Fruit fly (Drosophila melanogaster): ENCODE measurements around the gene CG9915.
A peak's percentile ranks its signal among the peaks of the same experiment; 100 is the strongest.

The CG9915 gene

dm6 chrX:16275854-16276338 is 37.0 kb downstream of the CG9915 start, which contains the start of the genes kat80 and Prosalpha4 (continued):
- TF ChIP-seq CG11504 (tag; optimal IDR thresholded peaks at IDR 0.05) (peak; percentile 55), Ets65A (GFP tag) (no peak), lilli (GFP tag; optimal IDR thresholded peaks at IDR 0.05) (peak; percentile 21), Dll (GFP tag; IDR thresholded peaks at IDR 0.05; ENCODE audit: partially characterized antibody) (peak; percentile 65), HLH3B (GFP tag; IDR thresholded peaks at IDR 0.05) (no peak), org-1 (GFP tag; optimal IDR thresholded peaks at IDR 0.05) (no peak), chinmo (GFP tag; IDR thresholded peaks at IDR 0.05; ENCODE audit: partially characterized antibody) (0 out of 4 replicates have a peak, but pooled peaks have one; percentile 37), Rfx (GFP tag; IDR thresholded peaks at IDR 0.05) (0 out of 2 replicates have a peak, but pooled peaks have one; percentile 23), ham (GFP tag; IDR thresholded peaks at IDR 0.05) (no peak), Stat92E (GFP tag; optimal IDR thresholded peaks at IDR 0.05) (no peak), CG33557 (GFP tag; optimal IDR thresholded peaks at IDR 0.05) (no peak), CG31441 (GFP tag; IDR thresholded peaks at IDR 0.05) (peak; percentile 64), CG3995 (GFP tag; optimal IDR thresholded peaks at IDR 0.05) (peak; percentile 96), unc-4 (GFP tag; IDR thresholded peaks at IDR 0.05; ENCODE audit: partially characterized antibody) (peak; percentile 69), onecut (GFP tag; IDR thresholded peaks at IDR 0.05) (0 out of 2 replicates have a peak, but pooled peaks have one; percentile 32), Rx (GFP tag; IDR thresholded peaks at IDR 0.05) (no peak), CG8944 (GFP tag; optimal IDR thresholded peaks at IDR 0.05) (no peak), zen2 (GFP tag; IDR thresholded peaks at IDR 0.05; ENCODE audit: partially characterized antibody) (no peak; the same call in 2 of the 3 replicates), lov (optimal IDR thresholded peaks at IDR 0.05) (no peak), lov (GFP tag; IDR thresholded peaks at IDR 0.05) (no peak), Mrtf (GFP tag; IDR thresholded peaks at IDR 0.05) (no peak), jumu (GFP tag; optimal IDR thresholded peaks at IDR 0.05) (no peak), bowl (GFP tag; IDR thresholded peaks at IDR 0.05) (no peak), Doc3 (GFP tag; IDR thresholded peaks at IDR 0.05; ENCODE audit: partially characterized antibody) (peak; percentile 53; the same call in 2 of the 3 replicates), cad (GFP tag; optimal IDR thresholded peaks at IDR 0.05) (no peak), unpg (GFP tag; optimal IDR thresholded peaks at IDR 0.05) (peak; percentile 32), Asciz (GFP tag; optimal IDR thresholded peaks at IDR 0.05) (no peak), CG1792 (GFP tag; optimal IDR thresholded peaks at IDR 0.05) (no peak), maf-S (GFP tag; optimal IDR thresholded peaks at IDR 0.05) (no peak), CG9609 (GFP tag; optimal IDR thresholded peaks at IDR 0.05) (no peak), Xbp1 (GFP tag; optimal IDR thresholded peaks at IDR 0.05) (peak; percentile 31), Deaf1 (tag; optimal IDR thresholded peaks at IDR 0.05) (no peak), CTCF (GFP tag; optimal IDR thresholded peaks at IDR 0.05) (no peak), pros (GFP tag; optimal IDR thresholded peaks at IDR 0.05) (no peak), E2f2 (GFP tag; IDR thresholded peaks at IDR 0.05) (peak; percentile 18; the same call in 1 of the 2 replicates), sim (GFP tag; IDR thresholded peaks at IDR 0.05) (no peak), CG2712 (tag; optimal IDR thresholded peaks at IDR 0.05) (peak; percentile 53), ro (GFP tag; IDR thresholded peaks at IDR 0.05) (no peak), CG13287 (GFP tag; IDR thresholded peaks at IDR 0.05; ENCODE audit: partially characterized antibody) (peak; percentile 79), CG3726 (GFP tag; IDR thresholded peaks at IDR 0.05) (no peak), Sin3A (optimal IDR thresholded peaks at IDR 0.05) (no peak), CG6683 (GFP tag; optimal IDR thresholded peaks at IDR 0.05) (no peak), HLH4C (GFP tag; IDR thresholded peaks at IDR 0.05; ENCODE audit: partially characterized antibody) (peak; percentile 33; the same call in 1 of the 3 replicates), Hmr (GFP tag; optimal IDR thresholded peaks at IDR 0.05) (peak; percentile 15), Lpt (GFP tag; optimal IDR thresholded peaks at IDR 0.05) (no peak), CG6654 (GFP tag; optimal IDR thresholded peaks at IDR 0.05) (no peak), CG2889 (GFP tag; IDR thresholded peaks at IDR 0.05) (no peak), ttk (GFP tag; IDR thresholded peaks at IDR 0.05) (no peak), CG16863 (GFP tag; optimal IDR thresholded peaks at IDR 0.05) (no peak), CG2129 (GFP tag; IDR thresholded peaks at IDR 0.05; ENCODE audit: partially characterized antibody) (peak; percentile 40), CG32532 (GFP tag; IDR thresholded peaks at IDR 0.05) (peak; percentile 58; the same call in 1 of the 2 replicates), CG15601 (tag; optimal IDR thresholded peaks at IDR 0.05) (peak; percentile 30)

All from whole organism, embryonic.